Worm (Caenorhabditis elegans): ENCODE measurements around the gene ntl-11.

ce11 chrIV:15472387-15472859, 1.1 kb upstream of the ntl-11 start, which contains the start of gene Y73F8A.27:
- peak; percentile 70 for TF ChIP-seq D2030.7 (GFP tag; IDR thresholded peaks at IDR 0.05)
- 0 out of 2 replicates have a peak, but pooled peaks have one; percentile 53 for TF ChIP-seq B0019.2 (GFP tag; conservative IDR thresholded peaks at IDR 0.05)
- peak; percentile 58 for TF ChIP-seq F33H1.4 (GFP tag; IDR thresholded peaks at IDR 0.05)
- TF ChIP-seq mes-4 (tag; optimal IDR thresholded peaks at IDR 0.05), result no peak
- peak; percentile 62 for TF ChIP-seq unc-130 (GFP tag; optimal IDR thresholded peaks at IDR 0.05)
- TF ChIP-seq zfh-2 (GFP tag; conservative IDR thresholded peaks at IDR 0.05), result peak; percentile 26; the same call in 1 of the 2 replicates
- TF ChIP-seq ama-1 (optimal IDR thresholded peaks at IDR 0.05), result no peak
- no peak for TF ChIP-seq ama-1 (GFP tag; optimal IDR thresholded peaks at IDR 0.05)

Measured in whole organism, young adult.